Worm (Caenorhabditis elegans): ENCODE results near the gene M02D8.2.
A peak's percentile ranks its signal among the peaks of the same experiment; 100 is the strongest.
"Not testable (repeated sequence)": the region's sequence is repeated elsewhere in the genome, so short reads cannot be mapped to it uniquely, and the experiment has no call there.

M02D8.2 gene

ce11 chrX:8727306-8727705 is 12.2 kb upstream of the M02D8.2 start, which contains the start of gene EGAP4.1:
Gene EGAP4.1, minus strand, starts transcription at chrX:8727406.
- TF ChIP-seq tlp-1 (tag; optimal IDR thresholded peaks at IDR 0.05) (no peak), lin-14 (GFP tag; optimal IDR thresholded peaks at IDR 0.05) (peak; percentile 28), snu-23 (GFP tag; optimal IDR thresholded peaks at IDR 0.05) (peak; percentile 2), C16A3.4 (tag; optimal IDR thresholded peaks at IDR 0.05) (no peak), alr-1 (tag; optimal IDR thresholded peaks at IDR 0.05; ENCODE audit: borderline replicate concordance) (no peak), ceh-88 (GFP tag; IDR thresholded peaks at IDR 0.05) (no peak), irx-1 (tag; optimal IDR thresholded peaks at IDR 0.05) (no peak), unc-62 (GFP tag; optimal IDR thresholded peaks at IDR 0.05) (no peak), nhr-84 (tag; optimal IDR thresholded peaks at IDR 0.05) (no peak), egl-27 (tag; optimal IDR thresholded peaks at IDR 0.05) (no peak), unc-30 (tag; optimal IDR thresholded peaks at IDR 0.05) (no peak), C04F5.9 (tag; optimal IDR thresholded peaks at IDR 0.05) (no peak), lin-35 (GFP tag; optimal IDR thresholded peaks at IDR 0.05) (no peak), ceh-82 (tag; optimal IDR thresholded peaks at IDR 0.05) (no peak), rnt-1 (tag; optimal IDR thresholded peaks at IDR 0.05) (peak; percentile 50), nhr-71 (tag; optimal IDR thresholded peaks at IDR 0.05) (no peak), nhr-19 (GFP tag; conservative IDR thresholded peaks at IDR 0.05) (0 out of 2 replicates have a peak, but pooled peaks have one; percentile 12), zip-4 (GFP tag; optimal IDR thresholded peaks at IDR 0.05) (no peak)

- TF ChIP-seq ces-1 (GFP tag; optimal IDR thresholded peaks at IDR 0.05); swsn-7 (tag; optimal IDR thresholded peaks at IDR 0.05); pag-3 (tag; optimal IDR thresholded peaks at IDR 0.05; ENCODE audit: borderline replicate concordance, insufficient read depth): not testable (repeated sequence)
Observed at ce11 chrX:8731822-8732221, 7.7 kb upstream of the M02D8.2 start, which contains the start of gene M02D8.6. Gene M02D8.6, minus strand, starts transcription at chrX:8731922.

ce11 chrX:8736965-8737464 is 2.5 kb upstream of the M02D8.2 start, which contains the start of gene M02D8.3:
Gene M02D8.3, minus strand, starts transcription at chrX:8737015.
- TF ChIP-seq lsy-2 (tag; optimal IDR thresholded peaks at IDR 0.05) (peak in 1 of 2 experiments; percentile 43), blmp-1 (tag; optimal IDR thresholded peaks at IDR 0.05) (peak; percentile 64), ceh-90 (tag; optimal IDR thresholded peaks at IDR 0.05) (no peak), dpl-1 (GFP tag; optimal IDR thresholded peaks at IDR 0.05) (peak; percentile 60 to 78 (median 68)), nhr-20 (tag; optimal IDR thresholded peaks at IDR 0.05) (peak; percentile 31), C16A3.4 (tag; optimal IDR thresholded peaks at IDR 0.05) (peak; percentile 29), skn-1 (tag; optimal IDR thresholded peaks at IDR 0.05) (peak; percentile 25), tbx-2 (tag; optimal IDR thresholded peaks at IDR 0.05) (no peak), snu-23 (GFP tag; optimal IDR thresholded peaks at IDR 0.05) (peak; percentile 28), lin-35 (GFP tag; optimal IDR thresholded peaks at IDR 0.05) (peak; percentile 21 to 82), mep-1 (tag; optimal IDR thresholded peaks at IDR 0.05) (peak; percentile 21), efl-1 (optimal IDR thresholded peaks at IDR 0.05) (peak; percentile 44 to 63), efl-1 (GFP tag; optimal IDR thresholded peaks at IDR 0.05 in 1 of 2) (peak; percentile 67 to 84), mdl-1 (tag; optimal IDR thresholded peaks at IDR 0.05) (no peak), xbp-1 (tag; optimal IDR thresholded peaks at IDR 0.05) (peak; percentile 7), lin-14 (GFP tag; optimal IDR thresholded peaks at IDR 0.05) (peak; percentile 80), nhr-71 (tag; optimal IDR thresholded peaks at IDR 0.05) (peak; percentile 9)

- no peak for TF ChIP-seq egl-13 (tag; optimal IDR thresholded peaks at IDR 0.05)
- TF ChIP-seq irx-1 (tag; optimal IDR thresholded peaks at IDR 0.05): no peak
- peak; percentile 58 for TF ChIP-seq nhr-85 (tag)
- no peak for TF ChIP-seq unc-130 (tag; optimal IDR thresholded peaks at IDR 0.05)
- no peak for TF ChIP-seq sox-4 (tag; optimal IDR thresholded peaks at IDR 0.05)
- no peak for TF ChIP-seq nhr-237 (tag; optimal IDR thresholded peaks at IDR 0.05)
- TF ChIP-seq ama-1 (optimal IDR thresholded peaks at IDR 0.05): no peak
- TF ChIP-seq lsy-2 (tag; optimal IDR thresholded peaks at IDR 0.05): no peak
- TF ChIP-seq ceh-88 (GFP tag; IDR thresholded peaks at IDR 0.05): no peak
- peak; percentile 68 for TF ChIP-seq blmp-1 (tag; optimal IDR thresholded peaks at IDR 0.05)
- TF ChIP-seq nhr-20 (tag; optimal IDR thresholded peaks at IDR 0.05): no peak
Observed at ce11 chrX:8737801-8738200, 1.7 kb upstream of the M02D8.2 start.

Data from whole organism, L1 larva.